Fruit fly (Drosophila melanogaster) whole organism, embryonic: ENCODE results near the gene GstZ1.
A peak's percentile ranks its signal among the peaks of the same experiment; 100 is the strongest.

Experiments used
- Antp ChIP-seq: fragments of 200-800 bp; sonication (Bioruptor generic); optimal IDR thresholded peaks from 3 replicates; lab custom pipeline; 2016; ENCODE audit warnings: missing biosample characterization, missing genetic modification characterization
- B-H1 ChIP-seq: fragments of 200-800 bp; sonication (Bioruptor generic); IDR thresholded peaks from 3 replicates; pipeline ENCODE4 v1.3.6; 2022; ENCODE audit warnings: missing biosample characterization, missing genetic modification characterization
- Bdp1 ChIP-seq: fragments of 200-800 bp; sonication (Bioruptor generic); optimal IDR thresholded peaks from 3 replicates; lab custom pipeline; 2016; ENCODE audit warnings: missing biosample characterization, missing genetic modification characterization
- Blimp-1 ChIP-seq: fragments of 200-800 bp; sonication (Bioruptor generic); optimal IDR thresholded peaks from 3 replicates; lab custom pipeline; 2018; ENCODE audit warnings: missing biosample characterization, missing genetic modification characterization, mild to moderate bottlenecking, moderate library complexity, missing genetic modification reagents
- CG10321 ChIP-seq: fragments of 200-800 bp; sonication (Bioruptor generic); IDR thresholded peaks from 2 replicates; pipeline ENCODE4 v1.3.6; 2022; ENCODE audit warnings: missing biosample characterization, missing genetic modification characterization
- CG11085 ChIP-seq: fragments of 200-800 bp; sonication (Bioruptor generic); IDR thresholded peaks from 2 replicates; pipeline ENCODE4 v1.3.6; 2022; ENCODE audit warnings: missing biosample characterization, missing genetic modification characterization
- CG12391 ChIP-seq: fragments of 200-800 bp; sonication (Bioruptor generic); optimal IDR thresholded peaks from 3 replicates; lab custom pipeline; 2018; ENCODE audit warnings: missing biosample characterization, mild to moderate bottlenecking, missing genetic modification characterization, moderate library complexity
- CG12942 ChIP-seq: fragments of 200-800 bp; sonication (Bioruptor generic); optimal IDR thresholded peaks from 3 replicates; lab custom pipeline; 2016; ENCODE audit warnings: missing biosample characterization, missing genetic modification characterization
- CG14860 ChIP-seq: fragments of 200-800 bp; sonication (Bioruptor generic); IDR thresholded peaks from 3 replicates; pipeline ENCODE4 v1.3.6; 2022; ENCODE audit warnings: missing biosample characterization, missing genetic modification characterization; ENCODE audit not compliant: partially characterized antibody
- CG1602 ChIP-seq: fragments of 200-800 bp; sonication (Bioruptor generic); optimal IDR thresholded peaks from 3 replicates; lab custom pipeline; 2016; ENCODE audit warnings: missing biosample characterization, missing genetic modification characterization
- CG17359 ChIP-seq: fragments of 200-800 bp; sonication (Bioruptor generic); optimal IDR thresholded peaks from 3 replicates; lab custom pipeline; 2018; ENCODE audit warnings: missing biosample characterization, mild to moderate bottlenecking, missing genetic modification characterization, moderate library complexity
- CG17385 ChIP-seq: fragments of 200-800 bp; sonication (Bioruptor generic); optimal IDR thresholded peaks from 3 replicates; lab custom pipeline; 2018; ENCODE audit warnings: missing biosample characterization, mild to moderate bottlenecking, missing genetic modification characterization
- CG3065 ChIP-seq: fragments of 200-800 bp; sonication (Bioruptor generic); optimal IDR thresholded peaks from 2 replicates; lab custom pipeline; 2016; ENCODE audit warnings: missing biosample characterization, missing genetic modification characterization
- CG31441 ChIP-seq: fragments of 200-800 bp; sonication (Bioruptor generic); IDR thresholded peaks from 2 replicates; pipeline ENCODE4 v1.3.6; 2022; ENCODE audit warnings: missing biosample characterization, missing genetic modification characterization
- CG32772 ChIP-seq: fragments of 200-800 bp; sonication (Bioruptor generic); IDR thresholded peaks from 2 replicates; pipeline ENCODE4 v1.3.6; 2022; ENCODE audit warnings: missing biosample characterization, missing genetic modification characterization
- CG4854 ChIP-seq: fragments of 200-800 bp; sonication (Bioruptor generic); optimal IDR thresholded peaks from 2 replicates; lab custom pipeline; 2016; ENCODE audit warnings: missing biosample characterization, missing genetic modification characterization, inconsistent platforms
- CG7372 ChIP-seq: fragments of 200-800 bp; sonication (Bioruptor generic); IDR thresholded peaks from 2 replicates; pipeline ENCODE4 v1.3.6; 2022; ENCODE audit warnings: missing biosample characterization, missing genetic modification characterization
- CTCF ChIP-seq: fragments of 200-800 bp; sonication (Bioruptor generic); optimal IDR thresholded peaks from 2 replicates; lab custom pipeline; 2017; ENCODE audit warnings: missing biosample characterization, mild to moderate bottlenecking, missing genetic modification characterization, moderate library complexity
- Chrac-16 ChIP-seq: fragments of 200-800 bp; sonication (Bioruptor generic); optimal IDR thresholded peaks from 3 replicates; lab custom pipeline; 2016; ENCODE audit warnings: missing biosample characterization, missing genetic modification characterization
- Dll ChIP-seq: fragments of 200-800 bp; sonication (Bioruptor generic); IDR thresholded peaks from 4 replicates; pipeline ENCODE4 v1.3.6; 2022; ENCODE audit warnings: missing biosample characterization, missing genetic modification characterization; ENCODE audit not compliant: partially characterized antibody
- Ets65A ChIP-seq: fragments of 200-800 bp; sonication (Bioruptor generic); peaks from one replicate; lab custom pipeline; 2016; ENCODE audit warnings: missing biosample characterization, missing genetic modification characterization
- Fer1 ChIP-seq: fragments of 200-800 bp; sonication (Bioruptor generic); optimal IDR thresholded peaks from 2 replicates; lab custom pipeline; 2017; ENCODE audit warnings: missing biosample characterization, mild to moderate bottlenecking, missing genetic modification characterization
- H2.0 ChIP-seq: fragments of 200-800 bp; sonication (Bioruptor generic); IDR thresholded peaks from 2 replicates; pipeline ENCODE4 v1.3.6; 2022; ENCODE audit warnings: missing biosample characterization, missing genetic modification characterization
- HmgD ChIP-seq: fragments of 200-800 bp; sonication (Bioruptor generic); optimal IDR thresholded peaks from 3 replicates; lab custom pipeline; 2016; ENCODE audit warnings: missing biosample characterization, missing genetic modification characterization
- Lim3 ChIP-seq: fragments of 200-800 bp; sonication (Bioruptor generic); IDR thresholded peaks from 2 replicates; pipeline ENCODE4 v1.3.6; 2022; ENCODE audit warnings: missing biosample characterization, missing genetic modification characterization
- MBD-R2 ChIP-seq: fragments of 200-800 bp; sonication (Bioruptor generic); IDR thresholded peaks from 2 replicates; pipeline ENCODE4 v1.3.6; 2022; ENCODE audit warnings: missing biosample characterization, missing genetic modification characterization
- NFAT ChIP-seq: fragments of 200-800 bp; sonication (Bioruptor generic); IDR thresholded peaks from 2 replicates; pipeline ENCODE4 v1.3.6; 2022; ENCODE audit warnings: missing biosample characterization, missing genetic modification characterization
- Oli ChIP-seq: fragments of 200-800 bp; sonication (Bioruptor generic); optimal IDR thresholded peaks from 2 replicates; lab custom pipeline; 2018; ENCODE audit warnings: missing biosample characterization, mild to moderate bottlenecking, missing genetic modification characterization, moderate library complexity
- Opbp ChIP-seq: fragments of 200-800 bp; sonication (Bioruptor generic); IDR thresholded peaks from 3 replicates; pipeline ENCODE4 v1.3.6; 2022; ENCODE audit warnings: missing biosample characterization, missing genetic modification characterization; ENCODE audit not compliant: partially characterized antibody
- Ptx1 ChIP-seq: fragments of 200-800 bp; sonication (Bioruptor generic); IDR thresholded peaks from 2 replicates; pipeline ENCODE4 v1.3.6; 2022; ENCODE audit warnings: missing biosample characterization, missing genetic modification characterization
- Six4 ChIP-seq: fragments of 200-800 bp; sonication (Bioruptor generic); optimal IDR thresholded peaks from 2 replicates; lab custom pipeline; 2016; ENCODE audit warnings: missing biosample characterization, missing genetic modification characterization
- Sox100B ChIP-seq: fragments of 200-800 bp; sonication (Bioruptor generic); optimal IDR thresholded peaks from 3 replicates; lab custom pipeline; 2018; ENCODE audit warnings: missing biosample characterization, mild to moderate bottlenecking, missing genetic modification characterization
- Tbp ChIP-seq: fragments of >200 bp; optimal IDR thresholded peaks from 2 replicates; lab custom pipeline; 2018; ENCODE audit warnings: missing biosample characterization, missing genetic modification characterization
- al ChIP-seq: fragments of 200-800 bp; sonication (Bioruptor generic); IDR thresholded peaks from 2 replicates; pipeline ENCODE4 v1.3.6; 2022; ENCODE audit warnings: missing biosample characterization, missing genetic modification characterization
- az2 ChIP-seq: fragments of 200-800 bp; sonication (Bioruptor generic); optimal IDR thresholded peaks from 3 replicates; lab custom pipeline; 2016; ENCODE audit warnings: missing biosample characterization, missing genetic modification characterization
- caup ChIP-seq: fragments of 200-800 bp; sonication (Bioruptor generic); optimal IDR thresholded peaks from 3 replicates; lab custom pipeline; 2017; ENCODE audit warnings: missing biosample characterization, mild to moderate bottlenecking, missing genetic modification characterization, moderate library complexity; ENCODE audit not compliant: severe bottlenecking
- croc ChIP-seq: fragments of 200-800 bp; sonication (Bioruptor generic); conservative IDR thresholded peaks from 3 replicates; pipeline ENCODE4 v1.3.6; 2022; ENCODE audit warnings: missing biosample characterization, missing genetic modification characterization
- crp ChIP-seq, 2 experiments: fragments of 200-800 bp; sonication (Bioruptor generic); optimal IDR thresholded peaks; 2 replicates in 1 of 2; 3 replicates in 1 of 2; lab custom pipeline; 2017; ENCODE audit warnings: missing biosample characterization in 2 of 2, missing genetic modification characterization in 2 of 2, mild to moderate bottlenecking in 1 of 2, moderate library complexity in 1 of 2
- dm ChIP-seq: fragments of 200-800 bp; sonication (Bioruptor generic); optimal IDR thresholded peaks from 3 replicates; lab custom pipeline; 2016; ENCODE audit warnings: missing biosample characterization, missing genetic modification characterization
- dmrt11E ChIP-seq: fragments of 200-800 bp; sonication (Bioruptor generic); optimal IDR thresholded peaks from 3 replicates; lab custom pipeline; 2018; ENCODE audit warnings: missing biosample characterization, mild to moderate bottlenecking, missing genetic modification characterization, moderate library complexity
- kah ChIP-seq: fragments of 200-800 bp; sonication (Bioruptor generic); optimal IDR thresholded peaks from 2 replicates; lab custom pipeline; 2018; ENCODE audit warnings: missing biosample characterization, mild to moderate bottlenecking, missing genetic modification characterization
- nerfin-2 ChIP-seq: fragments of 200-800 bp; sonication (Bioruptor generic); IDR thresholded peaks from 2 replicates; pipeline ENCODE4 v1.3.6; 2022; ENCODE audit warnings: missing biosample characterization, missing genetic modification characterization; ENCODE audit not compliant: partially characterized antibody
- onecut ChIP-seq: fragments of 200-800 bp; sonication (Bioruptor generic); IDR thresholded peaks from 2 replicates; pipeline ENCODE4 v1.3.6; 2022; ENCODE audit warnings: missing biosample characterization, missing genetic modification characterization
- pfk ChIP-seq: fragments of 200-800 bp; sonication (Bioruptor generic); optimal IDR thresholded peaks from 2 replicates; lab custom pipeline; 2018; ENCODE audit warnings: missing biosample characterization, mild to moderate bottlenecking, missing genetic modification characterization, moderate library complexity
- pita ChIP-seq: fragments of 200-800 bp; sonication (Bioruptor generic); optimal IDR thresholded peaks from 2 replicates; lab custom pipeline; 2017; ENCODE audit warnings: missing biosample characterization, mild to moderate bottlenecking, missing genetic modification characterization
- shn ChIP-seq: fragments of 200-800 bp; sonication (Bioruptor generic); optimal IDR thresholded peaks from 3 replicates; lab custom pipeline; 2016; ENCODE audit warnings: missing biosample characterization, missing genetic modification characterization
- tll ChIP-seq, 2 experiments: fragments of 200-800 bp in 1 of 2; fragments of >200 bp in 1 of 2; sonication (Bioruptor generic) in 1 of 2; optimal IDR thresholded peaks; 2 replicates each; lab custom pipeline; 2017 to 2019; ENCODE audit warnings: missing biosample characterization in 2 of 2, missing genetic modification characterization in 2 of 2, mild to moderate bottlenecking in 1 of 2, moderate library complexity in 1 of 2
- ttk ChIP-seq: fragments of 200-800 bp; sonication (Bioruptor generic); IDR thresholded peaks from 2 replicates; pipeline ENCODE4 v2.1.2; 2022; ENCODE audit warnings: missing biosample characterization, missing genetic modification characterization
- z ChIP-seq: fragments of 200-800 bp; sonication (Bioruptor generic); IDR thresholded peaks from 3 replicates; pipeline ENCODE4 v1.3.6; 2022; ENCODE audit warnings: missing biosample characterization, missing genetic modification characterization

The GstZ1 gene

dm6 chr3R:9459385-9460285, 3.3 kb upstream of the GstZ1 start (continued):
- TF ChIP-seq CG11085 (no peak), crp (GFP tag; optimal IDR thresholded peaks at IDR 0.05; lab: Kevin White, UChicago) (no peak), B-H1 (no peak), CG4854 (peak; percentile 27), Bdp1 (GFP tag; lab: Kevin White, UChicago) (no peak), CG14860 (GFP tag; lab: Robert Waterston, UW) (no peak), al (GFP tag; lab: Robert Waterston, UW) (0 out of 2 replicates have a peak, but pooled peaks have one; percentile 27), Six4 (GFP tag; lab: Kevin White, UChicago) (no peak), CG1602 (GFP tag; lab: Kevin White, UChicago) (no peak), Blimp-1 (GFP tag; lab: Kevin White, UChicago) (peak; percentile 59), Antp (GFP tag; lab: Kevin White, UChicago) (peak; percentile 51), HmgD (no peak), Oli (tag; lab: Kevin White, UChicago) (peak; percentile 62), z (GFP tag; lab: Robert Waterston, UW) (peak; percentile 82; the same call in 2 of the 3 replicates), Ets65A (GFP tag; lab: Kevin White, UChicago) (no peak), Lim3 (GFP tag; lab: Robert Waterston, UW) (no peak), CG7372 (peak; percentile 40; the same call in 1 of the 2 replicates), nerfin-2 (GFP tag; lab: Robert Waterston, UW) (no peak), CG10321 (GFP tag; lab: Robert Waterston, UW) (no peak), ttk (GFP tag; lab: Robert Waterston, UW) (peak; percentile 58; the same call in 1 of the 2 replicates), shn (GFP tag; lab: Kevin White, UChicago) (no peak), MBD-R2 (GFP tag; lab: Robert Waterston, UW) (no peak; the same call in 1 of the 2 replicates), Ptx1 (GFP tag; lab: Robert Waterston, UW) (peak; percentile 73), CG3065 (GFP tag; lab: Kevin White, UChicago) (no peak), dmrt11E (tag; lab: Kevin White, UChicago) (no peak), CG12391 (tag; lab: Kevin White, UChicago) (peak; percentile 71), az2 (GFP tag; lab: Kevin White, UChicago) (peak; percentile 41), Dll (no peak), CG17359 (tag; lab: Kevin White, UChicago) (peak; percentile 61), NFAT (GFP tag; lab: Robert Waterston, UW) (no peak), CG32772 (GFP tag; lab: Robert Waterston, UW) (peak; percentile 45; the same call in 1 of the 2 replicates), CG12942 (GFP tag; lab: Kevin White, UChicago) (no peak), croc (GFP tag; lab: Robert Waterston, UW) (peak; percentile 45), Sox100B (GFP tag; lab: Kevin White, UChicago) (peak; percentile 75), onecut (GFP tag; lab: Robert Waterston, UW) (peak; percentile 59), caup (GFP tag; lab: Kevin White, UChicago) (peak; percentile 80), pita (no peak), pfk (GFP tag; lab: Kevin White, UChicago) (no peak), H2.0 (peak; percentile 28; the same call in 1 of the 2 replicates), dm (peak; percentile 23), Opbp (GFP tag; lab: Robert Waterston, UW) (no peak), Chrac-16 (GFP tag; lab: Kevin White, UChicago) (peak; percentile 20), Tbp (GFP tag; lab: Kevin White, UChicago) (no peak), CG17385 (GFP tag; lab: Kevin White, UChicago) (peak; percentile 68), CTCF (peak; percentile 0), tll (GFP tag; optimal IDR thresholded peaks at IDR 0.05; lab: Kevin White, UChicago) (no peak), CG31441 (GFP tag; lab: Robert Waterston, UW) (peak; percentile 74), kah (GFP tag; lab: Kevin White, UChicago) (peak; percentile 28), Fer1 (GFP tag; lab: Kevin White, UChicago) (peak; percentile 91)
